Fruit fly (Drosophila melanogaster): ENCODE results near the gene Alp11.

DNA sequence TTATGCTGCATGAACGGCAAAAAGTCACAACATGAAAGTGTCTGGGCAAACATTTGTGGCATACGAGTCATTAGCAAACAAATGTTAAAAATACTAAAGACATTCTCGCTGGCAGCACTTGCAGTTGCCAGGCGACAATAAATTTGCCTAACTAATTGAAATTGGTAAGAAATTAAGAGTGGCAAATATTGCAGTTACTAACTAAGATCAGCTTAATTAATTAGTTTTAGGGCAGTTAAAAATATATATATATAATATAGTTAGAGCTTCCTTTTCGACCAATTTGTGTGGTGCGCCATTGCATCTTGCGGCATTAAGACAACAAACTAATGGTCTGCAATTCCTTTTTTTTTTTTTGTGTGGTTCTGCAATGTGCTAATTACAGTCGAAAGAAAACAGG is 30.4 kb downstream of the Alp11 start:
- TF ChIP-seq CG4730 (GFP tag; IDR thresholded peaks at IDR 0.05): 0 out of 2 replicates have a peak, but pooled peaks have one; percentile 16
- no peak for TF ChIP-seq twi (tag; optimal IDR thresholded peaks at IDR 0.05)
- no peak for TF ChIP-seq CG10209 (GFP tag; optimal IDR thresholded peaks at IDR 0.05)
- no peak for TF ChIP-seq vnd (GFP tag; IDR thresholded peaks at IDR 0.05; ENCODE audit: partially characterized antibody)

All from whole organism, embryonic.